Worm (Caenorhabditis elegans): ENCODE data around the gene fkh-7.

DNA sequence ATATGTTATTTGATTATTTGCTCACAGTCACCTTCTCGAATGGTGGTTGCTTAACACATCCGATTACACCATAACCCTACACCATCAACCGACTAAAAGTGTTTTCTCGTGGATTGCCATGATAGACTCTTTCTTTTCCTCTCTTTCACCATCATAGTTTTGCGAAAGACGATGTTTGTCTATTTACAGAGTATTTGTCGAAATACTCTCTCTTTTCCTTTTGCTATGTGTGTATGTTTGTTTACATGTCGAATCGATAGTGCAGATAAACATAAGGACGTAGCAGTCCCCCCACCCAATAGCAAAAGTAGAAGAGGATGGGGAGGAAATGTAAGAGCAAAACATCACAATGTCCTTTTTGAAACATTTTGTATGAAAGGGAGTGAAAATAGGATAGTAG lies 18.8 kb downstream of the fkh-7 start:
- TF ChIP-seq tab-1 (GFP tag; IDR thresholded peaks at IDR 0.05) (no peak), flt-1 (GFP tag; IDR thresholded peaks at IDR 0.05) (no peak), med-1 (GFP tag; optimal IDR thresholded peaks at IDR 0.05; ENCODE audit: insufficient read depth) (no peak), cog-1 (tag; optimal IDR thresholded peaks at IDR 0.05) (no peak)
